Fruit fly (Drosophila melanogaster): ENCODE measurements around the gene spel1.

DNA sequence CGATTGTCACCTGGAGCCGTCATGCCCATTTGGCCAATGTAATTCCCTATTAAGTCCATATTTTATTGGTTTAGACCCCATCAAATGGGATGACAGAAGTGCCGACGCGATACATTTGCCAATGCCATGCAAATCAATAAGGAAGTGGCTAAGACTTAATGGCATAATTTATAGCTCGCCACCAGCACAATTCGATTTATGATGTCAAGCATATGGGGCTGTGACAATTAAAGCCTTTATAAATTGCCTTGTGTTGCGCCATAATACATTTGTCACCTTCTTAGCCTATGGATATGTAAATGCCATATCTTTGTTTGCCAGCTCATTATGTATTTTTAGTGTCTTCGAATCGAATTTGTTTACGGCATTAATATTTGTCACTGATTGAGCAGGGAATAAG lies 11.4 kb downstream of the spel1 start:
- TF ChIP-seq Hr39 (GFP tag; optimal IDR thresholded peaks at IDR 0.05) (no peak), svp (GFP tag) (no peak), CG11902 (GFP tag; optimal IDR thresholded peaks at IDR 0.05) (no peak)

All from whole organism, prepupa.